Worm (Caenorhabditis elegans) whole organism, L4 larva: ENCODE results near the gene nhr-93.

Source experiments
- F26F4.8 ChIP-seq: fragments of 200-800 bp; sonication (Bioruptor generic); conservative IDR thresholded peaks from 2 replicates; pipeline ENCODE4 v1.3.6; 2022; ENCODE audit warnings: missing genetic modification characterization, missing compliant biosample characterization
- F44E2.7 ChIP-seq: fragments of 200-800 bp; sonication (Bioruptor generic); IDR thresholded peaks from 2 replicates; pipeline ENCODE4 v2.1.2; 2022; ENCODE audit warnings: missing genetic modification characterization, missing compliant biosample characterization
- F49E8.2 ChIP-seq: sonication (generic microtip); optimal IDR thresholded peaks from 2 replicates; lab custom pipeline; 2016; ENCODE audit warnings: missing compliant biosample characterization, mild to moderate bottlenecking, missing genetic modification characterization, borderline replicate concordance
- R02D3.7 ChIP-seq: fragments of 150-350 bp; sonication (generic microtip); optimal IDR thresholded peaks from 3 replicates; lab custom pipeline; 2014; ENCODE audit warnings: missing biosample characterization, missing genetic modification characterization
- T26A8.4 ChIP-seq: fragments of 200-800 bp; sonication (Bioruptor generic); IDR thresholded peaks from 2 replicates; pipeline ENCODE4 v1.3.6; 2022; ENCODE audit warnings: missing genetic modification characterization, missing compliant biosample characterization
- Y105C5A.15 ChIP-seq: fragments of 200-800 bp; sonication (Bioruptor generic); IDR thresholded peaks from 2 replicates; pipeline ENCODE4 v1.3.6; 2022; ENCODE audit warnings: missing genetic modification characterization, missing compliant biosample characterization
- Y48G9A.11 ChIP-seq: fragments of 200-800 bp; sonication (Bioruptor generic); IDR thresholded peaks from 2 replicates; pipeline ENCODE4 v1.3.6; 2022; ENCODE audit warnings: missing genetic modification reagents, missing genetic modification characterization, missing compliant biosample characterization
- Y75B8A.6 ChIP-seq: fragments of 200-800 bp; sonication (Bioruptor generic); IDR thresholded peaks from 2 replicates; pipeline ENCODE4 v1.3.6; 2022; ENCODE audit warnings: missing genetic modification reagents, missing genetic modification characterization, missing compliant biosample characterization
- ZK337.2 ChIP-seq: fragments of 200-800 bp; sonication (Bioruptor generic); IDR thresholded peaks from 2 replicates; pipeline ENCODE4 v1.3.6; 2022; ENCODE audit warnings: missing genetic modification reagents, missing genetic modification characterization, missing compliant biosample characterization
- aly-2 ChIP-seq: sonication (generic microtip); optimal IDR thresholded peaks from 2 replicates; lab custom pipeline; 2018; ENCODE audit warnings: missing biosample characterization, missing genetic modification characterization
- arid-1 ChIP-seq: fragments of 200-800 bp; sonication (Bioruptor generic); conservative IDR thresholded peaks from 2 replicates; pipeline ENCODE4 v1.3.6; 2022; ENCODE audit warnings: missing genetic modification reagents, missing genetic modification characterization, missing compliant biosample characterization
- attf-4 ChIP-seq: sonication (generic microtip); optimal IDR thresholded peaks from 3 replicates; lab custom pipeline; 2017; ENCODE audit warnings: missing biosample characterization, missing genetic modification characterization
- ceh-28 ChIP-seq: fragments of 150-350 bp; optimal IDR thresholded peaks from 2 replicates; lab custom pipeline; 2014; ENCODE audit warnings: missing biosample characterization, missing genetic modification reagents, missing genetic modification characterization
- ceh-32 ChIP-seq: sonication (generic microtip); optimal IDR thresholded peaks from 2 replicates; lab custom pipeline; 2016; ENCODE audit warnings: mild to moderate bottlenecking, missing genetic modification characterization, missing compliant biosample characterization; ENCODE audit not compliant: poor library complexity
- daf-19 ChIP-seq: fragments of 200-800 bp; sonication (Bioruptor generic); conservative IDR thresholded peaks from 2 replicates; pipeline ENCODE4 v1.3.6; 2022; ENCODE audit warnings: missing genetic modification characterization, missing compliant biosample characterization
- dmd-6 ChIP-seq: fragments of 200-800 bp; sonication (Bioruptor generic); IDR thresholded peaks from 2 replicates; pipeline ENCODE4 v1.3.6; 2022; ENCODE audit warnings: missing genetic modification reagents, missing genetic modification characterization, missing compliant biosample characterization
- dmd-8 ChIP-seq: fragments of 200-800 bp; sonication (Bioruptor generic); IDR thresholded peaks from 2 replicates; pipeline ENCODE4 v1.3.6; 2022; ENCODE audit warnings: missing genetic modification characterization, missing compliant biosample characterization
- dmd-9 ChIP-seq: fragments of 200-800 bp; sonication (Bioruptor generic); IDR thresholded peaks from 2 replicates; pipeline ENCODE4 v1.3.6; 2022; ENCODE audit warnings: missing genetic modification reagents, missing genetic modification characterization, missing compliant biosample characterization
- duxl-1 ChIP-seq: sonication (generic microtip); optimal IDR thresholded peaks from 2 replicates; lab custom pipeline; 2016; ENCODE audit warnings: mild to moderate bottlenecking, missing genetic modification characterization, moderate library complexity, missing compliant biosample characterization; ENCODE audit not compliant: poor library complexity
- dve-1 ChIP-seq: sonication (generic microtip); optimal IDR thresholded peaks from 2 replicates; lab custom pipeline; 2017; ENCODE audit warnings: antibody characterized with exemption, mild to moderate bottlenecking, missing genetic modification characterization, missing compliant biosample characterization; ENCODE audit not compliant: insufficient read depth
- egl-27 ChIP-seq: sonication (generic microtip); optimal IDR thresholded peaks from 3 replicates; lab custom pipeline; 2017; ENCODE audit warnings: missing biosample characterization, missing genetic modification reagents, missing genetic modification characterization
- gei-8 ChIP-seq: fragments of 200-800 bp; sonication (Bioruptor generic); optimal IDR thresholded peaks from 2 replicates; lab custom pipeline; 2018; ENCODE audit warnings: mild to moderate bottlenecking, missing genetic modification characterization, missing compliant biosample characterization
- hlh-11 ChIP-seq: fragments of 200-800 bp; sonication (Bioruptor generic); optimal IDR thresholded peaks from 2 replicates; lab custom pipeline; 2018; ENCODE audit warnings: mild to moderate bottlenecking, missing genetic modification characterization, missing compliant biosample characterization
- hmg-1.1 ChIP-seq: fragments of 200-800 bp; sonication (Bioruptor generic); IDR thresholded peaks from 2 replicates; pipeline ENCODE4 v1.3.6; 2022; ENCODE audit warnings: missing genetic modification reagents, missing genetic modification characterization, missing compliant biosample characterization
- lim-7 ChIP-seq: fragments of 200-800 bp; sonication (Bioruptor generic); IDR thresholded peaks from 2 replicates; pipeline ENCODE4 v1.3.6; 2022; ENCODE audit warnings: missing genetic modification characterization, missing compliant biosample characterization
- lin-1 ChIP-seq: fragments of 200-800 bp; sonication (Bioruptor generic); IDR thresholded peaks from 2 replicates; pipeline ENCODE4 v1.3.6; 2022; ENCODE audit warnings: missing genetic modification reagents, missing genetic modification characterization, missing compliant biosample characterization
- lin-15B ChIP-seq: fragments of 150-350 bp; sonication (generic microtip); optimal IDR thresholded peaks from 3 replicates; lab custom pipeline; 2014; ENCODE audit warnings: missing biosample characterization, missing genetic modification characterization
- lin-29 ChIP-seq: fragments of 200-800 bp; sonication (Bioruptor generic); IDR thresholded peaks from 2 replicates; pipeline ENCODE4 v1.3.6; 2022; ENCODE audit warnings: missing genetic modification reagents, missing genetic modification characterization, missing compliant biosample characterization
- lin-39 ChIP-seq: fragments of 150-350 bp; optimal IDR thresholded peaks from 2 replicates; lab custom pipeline; 2014; ENCODE audit warnings: missing biosample characterization, missing genetic modification reagents, missing genetic modification characterization
- lsy-2 ChIP-seq, 2 experiments: fragments of 150-350 bp in 1 of 2; sonication (generic microtip) in 1 of 2; optimal IDR thresholded peaks; 2 replicates each; lab custom pipeline; 2014 to 2017; ENCODE audit warnings: missing biosample characterization in 2 of 2, missing genetic modification characterization in 2 of 2
- madf-5 ChIP-seq, 2 experiments: fragments of 200-800 bp; sonication (Bioruptor generic); IDR thresholded peaks; 2 replicates each; pipeline ENCODE4 v1.3.6; 2022; ENCODE audit warnings: missing compliant biosample characterization in 2 of 2, missing genetic modification characterization in 2 of 2
- madf-9 ChIP-seq: fragments of 200-800 bp; sonication (Bioruptor generic); conservative IDR thresholded peaks from 2 replicates; pipeline ENCODE4 v1.3.6; 2022; ENCODE audit warnings: missing genetic modification reagents, missing genetic modification characterization, missing compliant biosample characterization
- mdt-29 ChIP-seq: fragments of 200-800 bp; sonication (Bioruptor generic); IDR thresholded peaks from 2 replicates; pipeline ENCODE4 v1.3.6; 2022; ENCODE audit warnings: missing genetic modification reagents, missing genetic modification characterization, missing compliant biosample characterization
- mes-2 ChIP-seq: sonication (generic microtip); optimal IDR thresholded peaks from 2 replicates; lab custom pipeline; 2016; ENCODE audit warnings: missing genotype, mild to moderate bottlenecking, missing genetic modification characterization, missing compliant biosample characterization; ENCODE audit not compliant: poor library complexity, severe bottlenecking
- nhr-102 ChIP-seq: sonication (generic microtip); optimal IDR thresholded peaks from 2 replicates; lab custom pipeline; 2016; ENCODE audit warnings: mild to moderate bottlenecking, missing genetic modification characterization, moderate library complexity, missing compliant biosample characterization
- nhr-28 ChIP-seq: fragments of 150-350 bp; optimal IDR thresholded peaks from 2 replicates; lab custom pipeline; 2014; ENCODE audit warnings: missing biosample characterization, missing genetic modification characterization
- nhr-48 ChIP-seq: sonication (generic microtip); optimal IDR thresholded peaks from 2 replicates; lab custom pipeline; 2016; ENCODE audit warnings: mild to moderate bottlenecking, missing genetic modification characterization, missing compliant biosample characterization
- nhr-77 ChIP-seq: fragments of 150-350 bp; optimal IDR thresholded peaks from 2 replicates; lab custom pipeline; 2014; ENCODE audit warnings: missing biosample characterization, missing genetic modification characterization
- pha-4 ChIP-seq, 2 experiments: fragments of 150-350 bp in 1 of 2; fragments of 200-800 bp in 1 of 2; sonication (Bioruptor generic) in 1 of 2; IDR thresholded peaks in 1 of 2; optimal IDR thresholded peaks in 1 of 2; 2 replicates each; pipeline versions ENCODE4 v1.3.6 to Lab custom; 2014 to 2022; ENCODE audit warnings: missing genetic modification characterization in 2 of 2, missing genetic modification reagents in 2 of 2, missing biosample characterization in 1 of 2, missing compliant biosample characterization in 1 of 2
- rbr-2 ChIP-seq: sonication (generic microtip); optimal IDR thresholded peaks from 2 replicates; lab custom pipeline; 2016; ENCODE audit warnings: missing genotype, missing genetic modification characterization, missing compliant biosample characterization
- skn-1 ChIP-seq: fragments of 150-350 bp; optimal IDR thresholded peaks from 2 replicates; lab custom pipeline; 2014; ENCODE audit warnings: missing biosample characterization, missing genetic modification characterization
- snpc-1.2 ChIP-seq: fragments of 200-800 bp; sonication (Bioruptor generic); IDR thresholded peaks from 2 replicates; pipeline ENCODE4 v1.3.6; 2022; ENCODE audit warnings: missing genetic modification reagents, missing genetic modification characterization, missing compliant biosample characterization
- snpc-4 ChIP-seq: fragments of 150-350 bp; optimal IDR thresholded peaks from 2 replicates; lab custom pipeline; 2014; ENCODE audit warnings: missing biosample characterization, missing genetic modification characterization
- spr-1 ChIP-seq: sonication (generic microtip); optimal IDR thresholded peaks from 2 replicates; lab custom pipeline; 2016; ENCODE audit warnings: mild to moderate bottlenecking, missing genetic modification characterization, missing compliant biosample characterization
- tag-97 ChIP-seq: fragments of 200-800 bp; sonication (Bioruptor generic); IDR thresholded peaks from 2 replicates; pipeline ENCODE4 v1.3.6; 2022; ENCODE audit warnings: missing genetic modification characterization, missing compliant biosample characterization
- tra-1 ChIP-seq: fragments of 200-800 bp; sonication (Bioruptor generic); IDR thresholded peaks from 2 replicates; pipeline ENCODE4 v1.3.6; 2022; ENCODE audit warnings: missing genetic modification reagents, missing genetic modification characterization, missing compliant biosample characterization
- unc-130 ChIP-seq: sonication (generic microtip); optimal IDR thresholded peaks from 2 replicates; lab custom pipeline; 2016; ENCODE audit warnings: missing genetic modification reagents, missing genetic modification characterization, missing compliant biosample characterization
- unc-62 ChIP-seq, 3 experiments: fragments of 150-350 bp in 1 of 3; sonication (generic microtip); optimal IDR thresholded peaks in 2 of 3; peaks in 1 of 3; 1 replicate in 1 of 3; 2 replicates in 2 of 3; lab custom pipeline; 2014 to 2017; ENCODE audit warnings: missing biosample characterization in 3 of 3, missing genetic modification characterization in 3 of 3, missing genetic modification reagents in 3 of 3, missing genotype in 1 of 3
- zfp-3 ChIP-seq: fragments of 200-800 bp; sonication (Bioruptor generic); conservative IDR thresholded peaks from 2 replicates; pipeline ENCODE4 v1.3.6; 2022; ENCODE audit warnings: missing genetic modification reagents, missing genetic modification characterization, missing compliant biosample characterization

nhr-93 gene

DNA sequence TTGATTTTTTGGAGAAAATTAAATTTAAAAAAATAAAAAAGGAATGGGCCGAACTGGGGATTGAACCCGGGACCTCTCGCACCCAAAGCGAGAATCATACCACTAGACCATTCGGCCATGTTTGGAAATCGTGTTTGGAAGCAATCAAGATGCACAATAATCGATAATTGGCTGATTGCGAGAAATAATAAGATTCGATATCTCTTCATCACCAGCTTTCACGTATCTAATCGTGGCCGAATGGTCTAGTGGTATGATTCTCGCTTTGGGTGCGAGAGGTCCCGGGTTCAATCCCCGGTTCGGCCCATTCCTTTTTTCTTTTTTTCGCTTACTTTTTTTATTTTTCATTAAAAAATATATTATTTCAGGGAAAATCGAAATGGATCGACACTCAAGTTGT lies 43.9 kb upstream of the nhr-93 start:
- TF ChIP-seq lin-1 (GFP tag; lab: Robert Waterston, UW) (0 out of 2 replicates have a peak, but pooled peaks have one; percentile 21), pha-4 (GFP tag; IDR thresholded peaks at IDR 0.05; lab: Robert Waterston, UW) (peak; percentile 75; the same call in 1 of the 2 replicates), pha-4 (tag; optimal IDR thresholded peaks at IDR 0.05; lab: Kevin White, UChicago) (no peak), mes-2 (tag; lab: Kevin White, UChicago) (peak; percentile 21), Y48G9A.11 (GFP tag; lab: Robert Waterston, UW) (peak; percentile 70; the same call in 1 of the 2 replicates), madf-9 (GFP tag; lab: Robert Waterston, UW) (0 out of 2 replicates have a peak, but pooled peaks have one; percentile 4), arid-1 (GFP tag; lab: Robert Waterston, UW) (peak; percentile 68; the same call in 1 of the 2 replicates), skn-1 (tag; lab: Kevin White, UChicago) (no peak), duxl-1 (peak; percentile 25), hlh-11 (tag; lab: Kevin White, UChicago) (no peak), Y75B8A.6 (GFP tag; lab: Robert Waterston, UW) (no peak), attf-4 (no peak), unc-130 (no peak), dmd-8 (GFP tag; lab: Robert Waterston, UW) (0 out of 2 replicates have a peak, but pooled peaks have one; percentile 37), madf-5 (GFP tag; IDR thresholded peaks at IDR 0.05; lab: Robert Waterston, UW) (peak; percentile 55 to 60; a peak in 1 of 4 replicates), gei-8 (no peak), F44E2.7 (0 out of 2 replicates have a peak, but pooled peaks have one; percentile 7), ceh-32 (tag; lab: Kevin White, UChicago) (no peak), F26F4.8 (GFP tag; lab: Robert Waterston, UW) (peak; percentile 76), tra-1 (GFP tag; lab: Robert Waterston, UW) (peak; percentile 47; the same call in 1 of the 2 replicates), snpc-1.2 (GFP tag; lab: Robert Waterston, UW) (peak; percentile 72), aly-2 (no peak), lin-39 (tag; lab: Kevin White, UChicago) (no peak), Y105C5A.15 (peak; percentile 75; the same call in 1 of the 2 replicates), spr-1 (tag; lab: Kevin White, UChicago) (no peak), ZK337.2 (0 out of 2 replicates have a peak, but pooled peaks have one; percentile 16), nhr-77 (tag; lab: Kevin White, UChicago) (no peak), dmd-9 (GFP tag; lab: Robert Waterston, UW) (no peak), F49E8.2 (tag; lab: Kevin White, UChicago) (peak; percentile 62), lin-15B (tag; lab: Kevin White, UChicago) (no peak), daf-19 (no peak), R02D3.7 (tag; lab: Kevin White, UChicago) (no peak), ceh-28 (tag; lab: Kevin White, UChicago) (no peak), T26A8.4 (peak; percentile 49), zfp-3 (GFP tag; lab: Robert Waterston, UW) (no peak; the same call in 1 of the 2 replicates), hmg-1.1 (no peak), tag-97 (no peak), lim-7 (peak; percentile 80), egl-27 (tag; lab: Kevin White, UChicago) (no peak), rbr-2 (tag; lab: Kevin White, UChicago) (no peak), dve-1 (tag; lab: Kevin White, UChicago) (peak; percentile 8), mdt-29 (GFP tag; lab: Robert Waterston, UW) (no peak), lsy-2 (tag; optimal IDR thresholded peaks at IDR 0.05; lab: Kevin White, UChicago) (peak in 1 of 2 experiments; percentile 35), snpc-4 (tag; lab: Kevin White, UChicago) (no peak), unc-62 (GFP tag; optimal IDR thresholded peaks at IDR 0.05 in 1 of 2; lab: Kevin White, UChicago) (no peak), unc-62 (tag; optimal IDR thresholded peaks at IDR 0.05; lab: Kevin White, UChicago) (no peak), nhr-28 (tag; lab: Kevin White, UChicago) (no peak), nhr-102 (tag; lab: Kevin White, UChicago) (peak; percentile 1), lin-29 (GFP tag; lab: Robert Waterston, UW) (no peak), dmd-6 (GFP tag; lab: Robert Waterston, UW) (peak; percentile 8; the same call in 1 of the 2 replicates), nhr-48 (tag; lab: Kevin White, UChicago) (peak; percentile 20)
